5 worm cellular contexts compared by ENCODE assay signal in the genomic region with DNA sequence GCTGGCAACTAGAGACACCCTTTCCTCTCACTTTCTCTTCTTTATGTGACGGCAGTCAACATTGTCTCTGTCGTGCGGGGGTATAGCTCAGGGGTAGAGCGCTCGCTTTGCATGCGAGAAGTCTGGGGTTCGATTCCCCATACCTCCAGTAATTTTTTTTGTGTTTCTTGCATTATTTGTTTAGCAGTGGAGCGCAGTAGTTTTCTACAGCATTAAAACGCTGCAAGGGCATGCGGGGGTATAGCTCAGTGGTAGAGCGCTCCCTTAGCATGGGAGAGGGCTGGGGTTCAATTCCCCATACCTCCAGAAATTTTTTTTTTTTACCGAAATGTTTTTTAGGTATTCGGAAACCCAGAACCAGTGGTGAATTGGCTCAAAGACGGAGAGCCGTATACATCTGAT.
A peak's percentile ranks its signal among the peaks of the same experiment; 100 is the strongest.
TF ChIP-seq lines count a peak whose summit lies in the region.
"Not testable (repeated sequence)": the region's sequence is repeated elsewhere in the genome, so short reads cannot be mapped to it uniquely, and the experiment has no call there.

No protein-coding gene starts in this region.

TF ChIP-seq in whole organism, L1 larva, 84 proteins besides CTCF, POLR2A, EP300 and RAD21 (continues in another document):
- TF ChIP-seq dpl-1 (GFP tag; optimal IDR thresholded peaks at IDR 0.05; lab: Kevin White, UChicago) = peak in 2 of 3 experiments; percentile 37 to 49
- TF ChIP-seq ceh-88 (GFP tag; IDR thresholded peaks at IDR 0.05; lab: Robert Waterston, UW) = peak; percentile 73
- TF ChIP-seq vab-15 (tag; optimal IDR thresholded peaks at IDR 0.05; lab: Kevin White, UChicago) = peak; percentile 21
- TF ChIP-seq nhr-85 (tag; lab: Kevin White, UChicago) = peak; percentile 95
- TF ChIP-seq ceh-8 (GFP tag; optimal IDR thresholded peaks at IDR 0.05; lab: Kevin White, UChicago) = peak; percentile 76
- TF ChIP-seq nhr-77 (tag; optimal IDR thresholded peaks at IDR 0.05; lab: Kevin White, UChicago) = peak; percentile 91
- peak; percentile 60 for TF ChIP-seq lin-13 (GFP tag; optimal IDR thresholded peaks at IDR 0.05; lab: Kevin White, UChicago)
- peak; percentile 77 for TF ChIP-seq elt-2 (tag; optimal IDR thresholded peaks at IDR 0.05; lab: Kevin White, UChicago)
- TF ChIP-seq tbx-2 (tag; optimal IDR thresholded peaks at IDR 0.05; lab: Kevin White, UChicago) = peak; percentile 84
- TF ChIP-seq nhr-237 (tag; optimal IDR thresholded peaks at IDR 0.05; lab: Kevin White, UChicago) = peak; percentile 16
- peak; percentile 49 to 85 (median 62) for TF ChIP-seq ceh-82 (tag; optimal IDR thresholded peaks at IDR 0.05; lab: Kevin White, UChicago)
- peak; percentile 89 for TF ChIP-seq lin-14 (GFP tag; optimal IDR thresholded peaks at IDR 0.05; lab: Kevin White, UChicago)
- TF ChIP-seq fkh-10 (GFP tag; optimal IDR thresholded peaks at IDR 0.05; lab: Kevin White, UChicago) = peak; percentile 86
- TF ChIP-seq efl-1 (optimal IDR thresholded peaks at IDR 0.05; lab: Kevin White, UChicago) = peak in 1 of 2 experiments; percentile 35
- TF ChIP-seq efl-1 (GFP tag; optimal IDR thresholded peaks at IDR 0.05 in 1 of 2; lab: Kevin White, UChicago) = peak; percentile 29 to 90
- TF ChIP-seq lir-3 (tag; optimal IDR thresholded peaks at IDR 0.05; lab: Kevin White, UChicago; ENCODE audit: poor library complexity) = peak; percentile 92

TF ChIP-seq in whole organism, L3 larva, 47 proteins besides CTCF, POLR2A, EP300 and RAD21 (continues in another document):
- peak; percentile 54 for TF ChIP-seq pqm-1 (tag; optimal IDR thresholded peaks at IDR 0.05; lab: Kevin White, UChicago)
- TF ChIP-seq unc-62 (GFP tag; optimal IDR thresholded peaks at IDR 0.05; lab: Kevin White, UChicago) = peak; percentile 67
- peak; percentile 64 for TF ChIP-seq skn-1 (tag; optimal IDR thresholded peaks at IDR 0.05; lab: Kevin White, UChicago)
- TF ChIP-seq ztf-4 (tag; optimal IDR thresholded peaks at IDR 0.05; lab: Kevin White, UChicago) = peak; percentile 32
- peak; percentile 60 for TF ChIP-seq egl-5 (tag; optimal IDR thresholded peaks at IDR 0.05; lab: Kevin White, UChicago)
- peak; percentile 91 for TF ChIP-seq lin-39 (tag; optimal IDR thresholded peaks at IDR 0.05; lab: Kevin White, UChicago)
- TF ChIP-seq egl-27 (tag; optimal IDR thresholded peaks at IDR 0.05; lab: Kevin White, UChicago) = peak; percentile 52
- peak; percentile 33 for TF ChIP-seq R02D3.7 (tag; optimal IDR thresholded peaks at IDR 0.05; lab: Kevin White, UChicago)
- TF ChIP-seq elt-2 (tag; optimal IDR thresholded peaks at IDR 0.05; lab: Kevin White, UChicago) = peak; percentile 74
- TF ChIP-seq nhr-11 (tag; optimal IDR thresholded peaks at IDR 0.05; lab: Kevin White, UChicago) = peak; percentile 28
- TF ChIP-seq nhr-77 (tag; optimal IDR thresholded peaks at IDR 0.05; lab: Kevin White, UChicago) = peak; percentile 76
- peak; percentile 79 for TF ChIP-seq ceh-82 (tag; optimal IDR thresholded peaks at IDR 0.05; lab: Kevin White, UChicago)
- TF ChIP-seq lsy-12 (tag; optimal IDR thresholded peaks at IDR 0.05; lab: Kevin White, UChicago) = peak; percentile 88
- peak; percentile 98 for TF ChIP-seq hmg-11 (tag; optimal IDR thresholded peaks at IDR 0.05; lab: Kevin White, UChicago)
- TF ChIP-seq nhr-43 (tag; optimal IDR thresholded peaks at IDR 0.05; lab: Kevin White, UChicago; ENCODE audit: poor library complexity, severe bottlenecking) = peak; percentile 81
- TF ChIP-seq nfya-1 (tag; optimal IDR thresholded peaks at IDR 0.05; lab: Kevin White, UChicago; ENCODE audit: insufficient read depth) = peak; percentile 85
- TF ChIP-seq mdl-1 (tag; optimal IDR thresholded peaks at IDR 0.05; lab: Kevin White, UChicago) = peak; percentile 21

TF ChIP-seq in whole organism, early embryonic, 17 proteins besides CTCF, POLR2A, EP300 and RAD21:
- TF ChIP-seq ceh-13 (GFP tag; optimal IDR thresholded peaks at IDR 0.05; lab: Kevin White, UChicago) = peak; percentile 95
- TF ChIP-seq ets-7 (tag; optimal IDR thresholded peaks at IDR 0.05; lab: Kevin White, UChicago) = peak; percentile 93
- peak; percentile 95 for TF ChIP-seq hnd-1 (tag; optimal IDR thresholded peaks at IDR 0.05; lab: Kevin White, UChicago)
- TF ChIP-seq flt-1 (GFP tag; IDR thresholded peaks at IDR 0.05; lab: Robert Waterston, UW) = peak; percentile 98
- TF ChIP-seq tbx-11 (GFP tag; IDR thresholded peaks at IDR 0.05; lab: Robert Waterston, UW) = peak; percentile 99
- TF ChIP-seq ceh-36 (tag; optimal IDR thresholded peaks at IDR 0.05; lab: Kevin White, UChicago) = peak; percentile 95
- TF ChIP-seq aly-1 (tag; optimal IDR thresholded peaks at IDR 0.05; lab: Kevin White, UChicago) = peak; percentile 98
- TF ChIP-seq sea-1 (GFP tag; conservative IDR thresholded peaks at IDR 0.05; lab: Robert Waterston, UW) = peak; percentile 98
- TF ChIP-seq hmbx-1 (tag; optimal IDR thresholded peaks at IDR 0.05; lab: Kevin White, UChicago) = peak; percentile 92
- peak; percentile 99 for TF ChIP-seq pes-1 (GFP tag; IDR thresholded peaks at IDR 0.05; lab: Robert Waterston, UW)
- peak; percentile 99 for TF ChIP-seq hmg-4 (GFP tag; optimal IDR thresholded peaks at IDR 0.05; lab: Kevin White, UChicago)
- TF ChIP-seq scrt-1 (GFP tag; IDR thresholded peaks at IDR 0.05; lab: Robert Waterston, UW) = peak; percentile 99
- peak; percentile 99 for TF ChIP-seq tbx-37 (GFP tag; conservative IDR thresholded peaks at IDR 0.05; lab: Robert Waterston, UW)
- peak; percentile 97 for TF ChIP-seq F13C5.2 (tag; optimal IDR thresholded peaks at IDR 0.05; lab: Kevin White, UChicago)
- TF ChIP-seq B0310.2 (tag; optimal IDR thresholded peaks at IDR 0.05; lab: Kevin White, UChicago) = peak; percentile 98
- peak; percentile 91 for TF ChIP-seq tra-4 (tag; optimal IDR thresholded peaks at IDR 0.05; lab: Kevin White, UChicago)
TF ChIP-seq in whole organism, early embryonic: peak in this region for 16; not testable (repeated sequence) for 1.

TF ChIP-seq in whole organism, midembryonic, 9 proteins besides CTCF, POLR2A, EP300 and RAD21:
- TF ChIP-seq ztf-23 (GFP tag; IDR thresholded peaks at IDR 0.05; lab: Robert Waterston, UW) (peak; percentile 98), tab-1 (GFP tag; IDR thresholded peaks at IDR 0.05; lab: Robert Waterston, UW) (peak; percentile 99), flt-1 (GFP tag; IDR thresholded peaks at IDR 0.05; lab: Robert Waterston, UW) (peak; percentile 99), med-1 (GFP tag; optimal IDR thresholded peaks at IDR 0.05; lab: Kevin White, UChicago; ENCODE audit: insufficient read depth) (peak; percentile 78), T22C8.4 (GFP tag; IDR thresholded peaks at IDR 0.05; lab: Robert Waterston, UW) (peak; percentile 98), ztf-29 (GFP tag; IDR thresholded peaks at IDR 0.05; lab: Robert Waterston, UW) (peak; percentile 98), klf-2 (GFP tag; conservative IDR thresholded peaks at IDR 0.05; lab: Robert Waterston, UW) (peak; percentile 99), cog-1 (tag; optimal IDR thresholded peaks at IDR 0.05; lab: Kevin White, UChicago) (peak; percentile 98), ref-1 (GFP tag; conservative IDR thresholded peaks at IDR 0.05; lab: Robert Waterston, UW) (peak; percentile 97)
TF ChIP-seq in whole organism, midembryonic: peak in this region for 9.

TF ChIP-seq in whole organism, young adult, 124 proteins besides CTCF, POLR2A, EP300 and RAD21 (continues in another document):
- peak; percentile 84 for TF ChIP-seq mcd-1 (GFP tag; IDR thresholded peaks at IDR 0.05; lab: Robert Waterston, UW)
- peak; percentile 94 for TF ChIP-seq F57C9.4 (tag; optimal IDR thresholded peaks at IDR 0.05; lab: Kevin White, UChicago)
- TF ChIP-seq gei-17 (GFP tag; optimal IDR thresholded peaks at IDR 0.05; lab: Kevin White, UChicago) = peak; percentile 89
- peak; percentile 86 for TF ChIP-seq snpc-3.4 (tag; optimal IDR thresholded peaks at IDR 0.05; lab: Kevin White, UChicago)
- TF ChIP-seq aptf-2 (GFP tag; conservative IDR thresholded peaks at IDR 0.05; lab: Robert Waterston, UW) = peak; percentile 80
- peak; percentile 85 for TF ChIP-seq Y79H2A.3 (GFP tag; conservative IDR thresholded peaks at IDR 0.05; lab: Robert Waterston, UW)
- peak; percentile 80 for TF ChIP-seq madf-6 (GFP tag; IDR thresholded peaks at IDR 0.05; lab: Robert Waterston, UW)
- TF ChIP-seq F55B11.4 (tag; optimal IDR thresholded peaks at IDR 0.05; lab: Kevin White, UChicago; ENCODE audit: borderline replicate concordance, insufficient read depth) = peak; percentile 45
- TF ChIP-seq repo-1 (tag; optimal IDR thresholded peaks at IDR 0.05; lab: Kevin White, UChicago) = peak; percentile 95
- peak; percentile 80; the same call in 1 of the 2 replicates for TF ChIP-seq Y67H2A.10 (GFP tag; conservative IDR thresholded peaks at IDR 0.05; lab: Robert Waterston, UW)
- peak; percentile 93 for TF ChIP-seq ceh-79 (tag; optimal IDR thresholded peaks at IDR 0.05; lab: Kevin White, UChicago)
- peak; percentile 97 for TF ChIP-seq pbrm-1 (GFP tag; IDR thresholded peaks at IDR 0.05; lab: Robert Waterston, UW)
- peak; percentile 91 for TF ChIP-seq somi-1 (GFP tag; optimal IDR thresholded peaks at IDR 0.05; lab: Kevin White, UChicago)
- TF ChIP-seq C06A6.2 (GFP tag; conservative IDR thresholded peaks at IDR 0.05; lab: Robert Waterston, UW) = peak; percentile 87
- TF ChIP-seq hmg-1.2 (GFP tag; IDR thresholded peaks at IDR 0.05; lab: Robert Waterston, UW) = peak; percentile 94
- TF ChIP-seq nfya-2 (GFP tag; IDR thresholded peaks at IDR 0.05; lab: Robert Waterston, UW) = 0 out of 2 replicates have a peak, but pooled peaks have one; percentile 76
- TF ChIP-seq ama-1 (optimal IDR thresholded peaks at IDR 0.05; lab: Kevin White, UChicago) = not testable (repeated sequence)
- peak in 1 of 2 experiments; percentile 83 for TF ChIP-seq ama-1 (GFP tag; optimal IDR thresholded peaks at IDR 0.05; lab: Kevin White, UChicago)
- TF ChIP-seq mel-28 (tag; optimal IDR thresholded peaks at IDR 0.05; lab: Kevin White, UChicago; ENCODE audit: borderline replicate concordance) = peak; percentile 82
- TF ChIP-seq F57A8.1 (GFP tag; optimal IDR thresholded peaks at IDR 0.05; lab: Kevin White, UChicago) = peak; percentile 97
- TF ChIP-seq dox-1 (GFP tag; IDR thresholded peaks at IDR 0.05; lab: Robert Waterston, UW) = peak; percentile 97
- peak; percentile 15 for TF ChIP-seq efl-1 (GFP tag; optimal IDR thresholded peaks at IDR 0.05; lab: Kevin White, UChicago)
- peak; percentile 91 for TF ChIP-seq ets-4 (GFP tag; optimal IDR thresholded peaks at IDR 0.05; lab: Kevin White, UChicago)
- TF ChIP-seq sea-2 (GFP tag; IDR thresholded peaks at IDR 0.05; lab: Robert Waterston, UW) = peak; percentile 92
- TF ChIP-seq hmg-20 (GFP tag; IDR thresholded peaks at IDR 0.05; lab: Robert Waterston, UW) = peak; percentile 93
- peak; percentile 85 for TF ChIP-seq B0035.1 (tag; optimal IDR thresholded peaks at IDR 0.05; lab: Kevin White, UChicago)
- TF ChIP-seq F39B2.1 (GFP tag; IDR thresholded peaks at IDR 0.05; lab: Robert Waterston, UW) = peak; percentile 89
- peak; percentile 76 for TF ChIP-seq attf-3 (GFP tag; conservative IDR thresholded peaks at IDR 0.05; lab: Robert Waterston, UW)
- peak; percentile 93 for TF ChIP-seq F10E7.11 (tag; optimal IDR thresholded peaks at IDR 0.05; lab: Kevin White, UChicago)
- peak; percentile 52; the same call in 1 of the 2 replicates for TF ChIP-seq hlh-26 (GFP tag; conservative IDR thresholded peaks at IDR 0.05; lab: Robert Waterston, UW)
